Worm (Caenorhabditis elegans) whole organism, midembryonic: ENCODE results near the gene C03A7.13.

Experiments
- T22C8.4 ChIP-seq: fragments of 200-800 bp; sonication (Bioruptor generic); IDR thresholded peaks from 2 replicates; pipeline ENCODE4 v1.3.6; 2022; ENCODE audit warnings: missing genetic modification characterization, missing compliant biosample characterization
- flt-1 ChIP-seq: fragments of 200-800 bp; sonication (Bioruptor generic); IDR thresholded peaks from 2 replicates; pipeline ENCODE4 v1.3.6; 2022; ENCODE audit warnings: missing genetic modification characterization, missing compliant biosample characterization
- med-1 ChIP-seq: sonication (generic microtip); optimal IDR thresholded peaks from 2 replicates; lab custom pipeline; 2017; ENCODE audit warnings: missing genetic modification characterization, mild to moderate bottlenecking, missing compliant biosample characterization, antibody characterized with exemption, missing genetic modification reagents; ENCODE audit not compliant: insufficient read depth
- tab-1 ChIP-seq: fragments of 200-800 bp; sonication (Bioruptor generic); IDR thresholded peaks from 2 replicates; pipeline ENCODE4 v1.3.6; 2022; ENCODE audit warnings: missing genetic modification characterization, missing compliant biosample characterization
- ztf-23 ChIP-seq: fragments of 200-800 bp; sonication (Bioruptor generic); IDR thresholded peaks from 2 replicates; pipeline ENCODE4 v1.3.6; 2022; ENCODE audit warnings: missing genetic modification reagents, missing genetic modification characterization, missing compliant biosample characterization

- no peak for TF ChIP-seq T22C8.4 (GFP tag; lab: Robert Waterston, UW)
- no peak for TF ChIP-seq tab-1 (GFP tag; lab: Robert Waterston, UW)
- TF ChIP-seq ztf-23 (GFP tag; lab: Robert Waterston, UW) = no peak
- TF ChIP-seq flt-1 (GFP tag; lab: Robert Waterston, UW) = no peak
- TF ChIP-seq med-1 (GFP tag; lab: Kevin White, UChicago) = no peak
These were observed 44.8 kb upstream of the C03A7.13 start, which contains the start of gene cest-35.2 for ce11 chrV:5237116-5237515.
